Worm (Caenorhabditis elegans): ENCODE results near the gene bir-1.
A peak's percentile ranks its signal among the peaks of the same experiment; 100 is the strongest.

The bir-1 gene

ce11 chrV:11638634-11639117 is 5.6 kb upstream of the bir-1 start (continued):
- TF ChIP-seq mep-1 (tag; optimal IDR thresholded peaks at IDR 0.05) (peak; percentile 50), dve-1 (tag; optimal IDR thresholded peaks at IDR 0.05; ENCODE audit: insufficient read depth) (peak; percentile 62), pha-4 (GFP tag; IDR thresholded peaks at IDR 0.05) (no peak), pha-4 (tag; optimal IDR thresholded peaks at IDR 0.05) (peak; percentile 73), hlh-11 (tag; optimal IDR thresholded peaks at IDR 0.05) (peak; percentile 55), egl-43 (GFP tag; IDR thresholded peaks at IDR 0.05) (peak; percentile 69; the same call in 1 of the 2 replicates), hmg-1.1 (GFP tag; IDR thresholded peaks at IDR 0.05) (peak; percentile 63), nhr-11 (tag; optimal IDR thresholded peaks at IDR 0.05) (peak; percentile 65), lsy-2 (tag; optimal IDR thresholded peaks at IDR 0.05) (peak; percentile 39 to 58), lir-3 (tag; optimal IDR thresholded peaks at IDR 0.05) (no peak), ctbp-1 (GFP tag; IDR thresholded peaks at IDR 0.05) (peak; percentile 63; the same call in 1 of the 2 replicates), lin-13 (GFP tag; optimal IDR thresholded peaks at IDR 0.05) (no peak), nhr-111 (GFP tag; optimal IDR thresholded peaks at IDR 0.05) (no peak)

ce11 chrV:11641298-11641787 is 2.9 kb upstream of the bir-1 start:
- TF ChIP-seq arid-1 (GFP tag; conservative IDR thresholded peaks at IDR 0.05): no peak; the same call in 1 of the 2 replicates
- TF ChIP-seq pha-4 (GFP tag; IDR thresholded peaks at IDR 0.05): 0 out of 2 replicates have a peak, but pooled peaks have one; percentile 7
- no peak for TF ChIP-seq pha-4 (tag; optimal IDR thresholded peaks at IDR 0.05)
- no peak for TF ChIP-seq daf-8 (GFP tag; IDR thresholded peaks at IDR 0.05)
- no peak for TF ChIP-seq mdt-29 (GFP tag; IDR thresholded peaks at IDR 0.05)
- peak; percentile 61; the same call in 1 of the 2 replicates for TF ChIP-seq egl-43 (GFP tag; IDR thresholded peaks at IDR 0.05)
- peak; percentile 98 for TF ChIP-seq aha-1 (tag)
- TF ChIP-seq unc-62 (GFP tag; optimal IDR thresholded peaks at IDR 0.05 in 1 of 2): peak in 1 of 2 experiments; percentile 98
- TF ChIP-seq unc-62 (tag; optimal IDR thresholded peaks at IDR 0.05): no peak
- TF ChIP-seq Y5F2A.4 (GFP tag; optimal IDR thresholded peaks at IDR 0.05): no peak
- TF ChIP-seq ZK546.5 (tag; optimal IDR thresholded peaks at IDR 0.05): no peak
- TF ChIP-seq vab-7 (GFP tag; IDR thresholded peaks at IDR 0.05): 0 out of 2 replicates have a peak, but pooled peaks have one; percentile 24
- peak; percentile 15 for TF ChIP-seq mxl-3 (GFP tag; optimal IDR thresholded peaks at IDR 0.05)
- TF ChIP-seq tra-1 (GFP tag; IDR thresholded peaks at IDR 0.05): peak; percentile 52; the same call in 1 of the 2 replicates
- TF ChIP-seq hlh-30 (tag; optimal IDR thresholded peaks at IDR 0.05; ENCODE audit: insufficient read depth): peak; percentile 61
- peak; percentile 44 for TF ChIP-seq ces-1 (GFP tag; optimal IDR thresholded peaks at IDR 0.05)
- peak; percentile 70 for TF ChIP-seq mep-1 (tag; optimal IDR thresholded peaks at IDR 0.05)
- peak in 1 of 2 experiments; percentile 40 for TF ChIP-seq hif-1 (tag; optimal IDR thresholded peaks at IDR 0.05)
- peak; percentile 85 for TF ChIP-seq ctbp-1 (GFP tag; IDR thresholded peaks at IDR 0.05)
- no peak for TF ChIP-seq sdz-12 (GFP tag; optimal IDR thresholded peaks at IDR 0.05)
- peak; percentile 61; the same call in 1 of the 2 replicates for TF ChIP-seq hmg-1.1 (GFP tag; IDR thresholded peaks at IDR 0.05)
- peak; percentile 41 for TF ChIP-seq fkh-10 (GFP tag; optimal IDR thresholded peaks at IDR 0.05)
- peak; percentile 76 for TF ChIP-seq rbr-2 (tag; optimal IDR thresholded peaks at IDR 0.05)
- no peak for TF ChIP-seq nhr-76 (tag; optimal IDR thresholded peaks at IDR 0.05)
- no peak for TF ChIP-seq ceh-20 (GFP tag; IDR thresholded peaks at IDR 0.05)
- TF ChIP-seq mdl-1 (tag; optimal IDR thresholded peaks at IDR 0.05): peak in 1 of 2 experiments; percentile 74
- TF ChIP-seq hlh-11 (tag; optimal IDR thresholded peaks at IDR 0.05): peak; percentile 30
- TF ChIP-seq F37D6.2 (tag; optimal IDR thresholded peaks at IDR 0.05): peak; percentile 53
- peak; percentile 45 to 60 for TF ChIP-seq lsy-2 (tag; optimal IDR thresholded peaks at IDR 0.05)

- TF ChIP-seq ZK337.2 (GFP tag; IDR thresholded peaks at IDR 0.05) (no peak), aha-1 (tag) (peak; percentile 98)
Measured at ce11 chrV:11645244-11645643, 967 bp downstream of the bir-1 start, which contains the start of gene skp-1. TSS of gene skp-1 (plus strand) at chrV:11645481.

Measured in whole organism, L4 larva.